Fruit fly (Drosophila melanogaster): Measurements from ENCODE around the gene CG3226.

CG3226 gene

dm6 chrX:6613581-6613980 is 40.5 kb downstream of the CG3226 start (continued):
- TF ChIP-seq Bdp1 (GFP tag; optimal IDR thresholded peaks at IDR 0.05) (no peak), CG18764 (GFP tag; optimal IDR thresholded peaks at IDR 0.05) (no peak), sob (GFP tag; IDR thresholded peaks at IDR 0.05) (no peak), grn (GFP tag; optimal IDR thresholded peaks at IDR 0.05) (peak; percentile 0), grau (tag; optimal IDR thresholded peaks at IDR 0.05) (no peak), CG15514 (GFP tag; optimal IDR thresholded peaks at IDR 0.05) (peak; percentile 7), GATAe (GFP tag; conservative IDR thresholded peaks at IDR 0.05) (no peak), CrebB (tag; optimal IDR thresholded peaks at IDR 0.05) (no peak), exex (tag; optimal IDR thresholded peaks at IDR 0.05) (peak; percentile 34), ci (GFP tag; IDR thresholded peaks at IDR 0.05) (no peak), YL-1 (GFP tag; optimal IDR thresholded peaks at IDR 0.05) (no peak), CG13894 (tag; optimal IDR thresholded peaks at IDR 0.05) (peak; percentile 47), lab (GFP tag; optimal IDR thresholded peaks at IDR 0.05) (peak; percentile 53), Hmr (GFP tag; optimal IDR thresholded peaks at IDR 0.05) (peak; percentile 7), CG12391 (tag; optimal IDR thresholded peaks at IDR 0.05) (no peak), run (tag; optimal IDR thresholded peaks at IDR 0.05) (no peak), ewg (GFP tag; optimal IDR thresholded peaks at IDR 0.05) (no peak), croc (GFP tag; conservative IDR thresholded peaks at IDR 0.05) (no peak), CG2678 (tag; optimal IDR thresholded peaks at IDR 0.05) (peak; percentile 3), PHDP (tag; optimal IDR thresholded peaks at IDR 0.05) (no peak), HLH3B (GFP tag; IDR thresholded peaks at IDR 0.05) (no peak), CG15269 (tag; optimal IDR thresholded peaks at IDR 0.05) (no peak), twi (tag; optimal IDR thresholded peaks at IDR 0.05) (peak; percentile 74), CG31224 (GFP tag; IDR thresholded peaks at IDR 0.05) (no peak), CG4730 (GFP tag; IDR thresholded peaks at IDR 0.05) (no peak), Six4 (GFP tag; optimal IDR thresholded peaks at IDR 0.05) (no peak)

- TF ChIP-seq grn (GFP tag; optimal IDR thresholded peaks at IDR 0.05) (peak; percentile 84), kni (GFP tag; optimal IDR thresholded peaks at IDR 0.05) (peak; percentile 7), scrt (GFP tag; optimal IDR thresholded peaks at IDR 0.05) (no peak), Antp (GFP tag; optimal IDR thresholded peaks at IDR 0.05) (no peak), gfzf (GFP tag; optimal IDR thresholded peaks at IDR 0.05) (no peak), Nf-YB (GFP tag; optimal IDR thresholded peaks at IDR 0.05) (peak; percentile 33), hb (GFP tag; IDR thresholded peaks at IDR 0.05; ENCODE audit: partially characterized antibody) (no peak)
These were observed 41.5 kb downstream of the CG3226 start for dm6 chrX:6612509-6612908.

- TF ChIP-seq CG13894 (tag; optimal IDR thresholded peaks at IDR 0.05): peak; percentile 65
- TF ChIP-seq disco-r (GFP tag; optimal IDR thresholded peaks at IDR 0.05): no peak
- no peak for TF ChIP-seq Lim3 (GFP tag; IDR thresholded peaks at IDR 0.05)
- no peak for TF ChIP-seq CG11723 (GFP tag; optimal IDR thresholded peaks at IDR 0.05)
- peak; percentile 76 for TF ChIP-seq Med (GFP tag)
- no peak for TF ChIP-seq nerfin-1 (tag; optimal IDR thresholded peaks at IDR 0.05)
These were observed 42.2 kb downstream of the CG3226 start for dm6 chrX:6611831-6612230.

dm6 chrX:6604706-6605105 is 49.3 kb downstream of the CG3226 start:
- no peak for TF ChIP-seq mam (GFP tag; optimal IDR thresholded peaks at IDR 0.05)
- no peak for TF ChIP-seq gro (GFP tag; optimal IDR thresholded peaks at IDR 0.05)
- TF ChIP-seq CG14050 (GFP tag; IDR thresholded peaks at IDR 0.05): no peak
- no peak for TF ChIP-seq CG16815 (GFP tag; optimal IDR thresholded peaks at IDR 0.05)
- TF ChIP-seq CG15011 (GFP tag; optimal IDR thresholded peaks at IDR 0.05): no peak
- TF ChIP-seq CG5180 (GFP tag; optimal IDR thresholded peaks at IDR 0.05): no peak
- TF ChIP-seq CG14441 (GFP tag; IDR thresholded peaks at IDR 0.05): no peak
- TF ChIP-seq lbe (GFP tag; optimal IDR thresholded peaks at IDR 0.05): no peak
- TF ChIP-seq Gsc (GFP tag; IDR thresholded peaks at IDR 0.05): no peak
- no peak for TF ChIP-seq CG17359 (tag; optimal IDR thresholded peaks at IDR 0.05)
- TF ChIP-seq kni (GFP tag; optimal IDR thresholded peaks at IDR 0.05): peak; percentile 22
- no peak for TF ChIP-seq CG3065 (GFP tag; optimal IDR thresholded peaks at IDR 0.05)
- peak; percentile 11 for TF ChIP-seq CG3281 (GFP tag; optimal IDR thresholded peaks at IDR 0.05)

Data from whole organism, embryonic.